Fruit fly (Drosophila melanogaster) whole organism, adult: Measurements from ENCODE around the gene Cpr76Bb.

Experiments used
- CG11617 ChIP-seq: fragments of 200-800 bp; sonication (Bioruptor generic); optimal IDR thresholded peaks from 2 replicates; lab custom pipeline; 2017; ENCODE audit warnings: mild to moderate bottlenecking, missing biosample characterization, missing genetic modification reagents, missing genetic modification characterization
- CG12768 ChIP-seq: fragments of 200-800 bp; sonication (Bioruptor generic); optimal IDR thresholded peaks from 2 replicates; lab custom pipeline; 2017; ENCODE audit warnings: missing biosample characterization, missing genetic modification characterization, mild to moderate bottlenecking, moderate library complexity, missing genetic modification reagents
- CG14711 ChIP-seq: fragments of 200-800 bp; sonication (Bioruptor generic); optimal IDR thresholded peaks from 2 replicates; lab custom pipeline; 2018; ENCODE audit warnings: missing biosample characterization, mild to moderate bottlenecking, missing genetic modification characterization, moderate library complexity
- CG1620 ChIP-seq: fragments of 200-800 bp; sonication (Bioruptor generic); optimal IDR thresholded peaks from 2 replicates; lab custom pipeline; 2016; ENCODE audit warnings: missing biosample characterization, missing genetic modification characterization
- CG33017 ChIP-seq: fragments of 200-800 bp; sonication (Bioruptor generic); optimal IDR thresholded peaks from 2 replicates; lab custom pipeline; 2018; ENCODE audit warnings: missing biosample characterization, mild to moderate bottlenecking, missing genetic modification characterization, moderate library complexity
- CG5204 ChIP-seq: fragments of 200-800 bp; sonication (Bioruptor generic); optimal IDR thresholded peaks from 2 replicates; lab custom pipeline; 2016; ENCODE audit warnings: missing biosample characterization, missing genetic modification characterization
- CG7045 ChIP-seq: fragments of 200-800 bp; sonication (Bioruptor generic); optimal IDR thresholded peaks from 2 replicates; lab custom pipeline; 2017; ENCODE audit warnings: missing biosample characterization, mild to moderate bottlenecking, missing genetic modification characterization
- CG7101 ChIP-seq: fragments of 200-800 bp; sonication (Bioruptor generic); optimal IDR thresholded peaks from 2 replicates; lab custom pipeline; 2018; ENCODE audit warnings: missing biosample characterization, mild to moderate bottlenecking, missing genetic modification characterization, moderate library complexity
- Clk ChIP-seq: fragments of 200-800 bp; sonication (Bioruptor generic); optimal IDR thresholded peaks from 2 replicates; lab custom pipeline; 2017; ENCODE audit warnings: missing biosample characterization, missing genetic modification characterization
- Crg-1 ChIP-seq: fragments of 200-800 bp; sonication (Bioruptor generic); optimal IDR thresholded peaks from 2 replicates; lab custom pipeline; 2016; ENCODE audit warnings: missing biosample characterization, missing genetic modification characterization
- Hr96 ChIP-seq: fragments of 200-800 bp; sonication (Bioruptor generic); optimal IDR thresholded peaks from 2 replicates; lab custom pipeline; 2016; ENCODE audit warnings: missing biosample characterization, missing genetic modification characterization
- Mnt ChIP-seq: fragments of 200-800 bp; sonication (Bioruptor generic); optimal IDR thresholded peaks from 2 replicates; lab custom pipeline; 2016; ENCODE audit warnings: missing biosample characterization, mild to moderate bottlenecking, missing genetic modification characterization
- bab1 ChIP-seq: fragments of 200-800 bp; sonication (Bioruptor generic); optimal IDR thresholded peaks from 3 replicates; lab custom pipeline; 2019; ENCODE audit warnings: missing biosample characterization, mild to moderate bottlenecking, missing genetic modification characterization, moderate library complexity
- cic ChIP-seq: fragments of 200-800 bp; sonication (Bioruptor generic); optimal IDR thresholded peaks from 2 replicates; lab custom pipeline; 2017; ENCODE audit warnings: missing biosample characterization, mild to moderate bottlenecking, missing genetic modification characterization, moderate library complexity
- cnc ChIP-seq, 2 experiments: fragments of >200 bp; optimal IDR thresholded peaks; 2 replicates each; lab custom pipeline; 2017
- kay ChIP-seq: fragments of 200-800 bp; sonication (Bioruptor generic); peaks from one replicate; lab custom pipeline; 2016; ENCODE audit warnings: missing biosample characterization, missing genetic modification characterization, borderline replicate concordance
- ovo ChIP-seq: fragments of 200-800 bp; sonication (Bioruptor generic); optimal IDR thresholded peaks from 2 replicates; lab custom pipeline; 2016; ENCODE audit warnings: missing biosample characterization, missing genetic modification characterization
- pad ChIP-seq: fragments of 200-800 bp; sonication (Bioruptor generic); optimal IDR thresholded peaks from 3 replicates; lab custom pipeline; 2017; ENCODE audit warnings: missing biosample characterization, missing genetic modification characterization, mild to moderate bottlenecking, moderate library complexity, missing genetic modification reagents
- tj ChIP-seq: fragments of 200-800 bp; sonication (Bioruptor generic); optimal IDR thresholded peaks from 3 replicates; lab custom pipeline; 2017; ENCODE audit warnings: missing biosample characterization, mild to moderate bottlenecking, missing genetic modification characterization, moderate library complexity
- toe ChIP-seq: fragments of 200-800 bp; sonication (Bioruptor generic); optimal IDR thresholded peaks from 2 replicates; lab custom pipeline; 2016; ENCODE audit warnings: missing biosample characterization, missing genetic modification characterization

The Cpr76Bb gene

dm6 chr3L:19494954-19495353 lies 24.5 kb upstream of the Cpr76Bb start:
- TF ChIP-seq CG1620 (GFP tag; lab: Kevin White, UChicago): no peak
- no peak for TF ChIP-seq CG7045 (GFP tag; lab: Kevin White, UChicago)
- TF ChIP-seq cic (GFP tag; lab: Kevin White, UChicago): no peak
- no peak for TF ChIP-seq tj (GFP tag; lab: Kevin White, UChicago)
- no peak for TF ChIP-seq ovo (GFP tag; lab: Kevin White, UChicago)

dm6 chr3L:19495991-19496588 lies 23.4 kb upstream of the Cpr76Bb start:
- TF ChIP-seq Mnt (GFP tag; lab: Kevin White, UChicago) (no peak), tj (GFP tag; lab: Kevin White, UChicago) (peak; percentile 96), CG5204 (GFP tag; lab: Kevin White, UChicago) (no peak), kay (GFP tag; lab: Kevin White, UChicago) (peak; percentile 81), toe (GFP tag; lab: Kevin White, UChicago) (no peak), bab1 (GFP tag; lab: Kevin White, UChicago) (no peak), Hr96 (GFP tag; lab: Kevin White, UChicago) (no peak), ovo (GFP tag; lab: Kevin White, UChicago) (no peak), CG33017 (tag; lab: Kevin White, UChicago) (no peak), Crg-1 (GFP tag; lab: Kevin White, UChicago) (no peak), CG7045 (GFP tag; lab: Kevin White, UChicago) (peak; percentile 60), CG12768 (peak; percentile 28), cic (GFP tag; lab: Kevin White, UChicago) (peak; percentile 75), pad (GFP tag; lab: Kevin White, UChicago) (peak; percentile 9), CG1620 (GFP tag; lab: Kevin White, UChicago) (no peak), cnc (optimal IDR thresholded peaks at IDR 0.05; lab: Kevin White, UChicago) (no peak), CG11617 (GFP tag; lab: Kevin White, UChicago) (no peak), CG7101 (tag; lab: Kevin White, UChicago) (peak; percentile 10), CG14711 (tag; lab: Kevin White, UChicago) (peak; percentile 27), Clk (GFP tag; lab: Kevin White, UChicago) (no peak)

- TF ChIP-seq cic (GFP tag; lab: Kevin White, UChicago): no peak
- no peak for TF ChIP-seq Hr96 (GFP tag; lab: Kevin White, UChicago)
- no peak for TF ChIP-seq ovo (GFP tag; lab: Kevin White, UChicago)
- no peak for TF ChIP-seq CG11617 (GFP tag; lab: Kevin White, UChicago)
- no peak for TF ChIP-seq CG12768
- no peak for TF ChIP-seq kay (GFP tag; lab: Kevin White, UChicago)
- no peak for TF ChIP-seq pad (GFP tag; lab: Kevin White, UChicago)
- no peak for TF ChIP-seq toe (GFP tag; lab: Kevin White, UChicago)
- no peak for TF ChIP-seq Crg-1 (GFP tag; lab: Kevin White, UChicago)
- TF ChIP-seq cnc (optimal IDR thresholded peaks at IDR 0.05; lab: Kevin White, UChicago): no peak
- no peak for TF ChIP-seq CG7101 (tag; lab: Kevin White, UChicago)
- TF ChIP-seq CG14711 (tag; lab: Kevin White, UChicago): no peak
- TF ChIP-seq Clk (GFP tag; lab: Kevin White, UChicago): no peak
- no peak for TF ChIP-seq tj (GFP tag; lab: Kevin White, UChicago)
Measured at dm6 chr3L:19496600-19496999, 22.8 kb upstream of the Cpr76Bb start.

dm6 chr3L:19497135-19497534 lies 22.3 kb upstream of the Cpr76Bb start:
- no peak for TF ChIP-seq pad (GFP tag; lab: Kevin White, UChicago)
- no peak for TF ChIP-seq Mnt (GFP tag; lab: Kevin White, UChicago)
- TF ChIP-seq CG7045 (GFP tag; lab: Kevin White, UChicago): no peak
- TF ChIP-seq Crg-1 (GFP tag; lab: Kevin White, UChicago): no peak
- no peak for TF ChIP-seq CG11617 (GFP tag; lab: Kevin White, UChicago)

dm6 chr3L:19497623-19498022 lies 21.8 kb upstream of the Cpr76Bb start, which contains the start of gene CG9449:
CG9449 (minus strand) TSS chr3L:19497723.
- TF ChIP-seq bab1 (GFP tag; lab: Kevin White, UChicago) (no peak), CG7101 (tag; lab: Kevin White, UChicago) (no peak), CG1620 (GFP tag; lab: Kevin White, UChicago) (no peak), cic (GFP tag; lab: Kevin White, UChicago) (no peak), toe (GFP tag; lab: Kevin White, UChicago) (no peak)

- TF ChIP-seq CG7045 (GFP tag; lab: Kevin White, UChicago) (peak; percentile 66), cnc (optimal IDR thresholded peaks at IDR 0.05; lab: Kevin White, UChicago) (no peak)
Measured at dm6 chr3L:19499334-19499733, 20.1 kb upstream of the Cpr76Bb start.

- TF ChIP-seq Hr96 (GFP tag; lab: Kevin White, UChicago): no peak
- TF ChIP-seq bab1 (GFP tag; lab: Kevin White, UChicago): no peak
- no peak for TF ChIP-seq CG14711 (tag; lab: Kevin White, UChicago)
- no peak for TF ChIP-seq CG12768
- no peak for TF ChIP-seq cnc (optimal IDR thresholded peaks at IDR 0.05; lab: Kevin White, UChicago)
- TF ChIP-seq CG33017 (tag; lab: Kevin White, UChicago): no peak
Measured at dm6 chr3L:19500698-19501097, 18.8 kb upstream of the Cpr76Bb start, which contains the start of gene CG9451. CG9451 (minus strand) TSS chr3L:19500798.
